Worm (Caenorhabditis elegans) whole organism, late embryonic: Measurements from ENCODE around the gene ints-11.
A peak's percentile ranks its signal among the peaks of the same experiment; 100 is the strongest.

Experiments
- C08G9.2 ChIP-seq: sonication (generic microtip); optimal IDR thresholded peaks from 2 replicates; lab custom pipeline; 2016; ENCODE audit warnings: mild to moderate bottlenecking, missing genetic modification characterization, moderate library complexity, missing compliant biosample characterization
- C38D4.7 ChIP-seq: fragments of 200-800 bp; sonication (Bioruptor generic); optimal IDR thresholded peaks from 2 replicates; lab custom pipeline; 2018; ENCODE audit warnings: mild to moderate bottlenecking, missing genetic modification characterization, moderate library complexity, missing compliant biosample characterization
- K02D7.2 ChIP-seq: sonication (generic microtip); optimal IDR thresholded peaks from 2 replicates; lab custom pipeline; 2017; ENCODE audit warnings: mild to moderate bottlenecking, missing genetic modification characterization, missing compliant biosample characterization
- K09A11.1 ChIP-seq: sonication (generic microtip); optimal IDR thresholded peaks from 2 replicates; lab custom pipeline; 2017; ENCODE audit warnings: antibody characterized with exemption, mild to moderate bottlenecking, missing genetic modification characterization, missing compliant biosample characterization; ENCODE audit not compliant: insufficient read depth
- Y22D7AL.16 ChIP-seq: sonication (generic microtip); optimal IDR thresholded peaks from 2 replicates; lab custom pipeline; 2016; ENCODE audit warnings: missing genetic modification characterization, missing compliant biosample characterization
- ama-1 ChIP-seq: fragments of 150-350 bp; optimal IDR thresholded peaks from 2 replicates; lab custom pipeline; 2014
- ceh-14 ChIP-seq: sonication (generic microtip); optimal IDR thresholded peaks from 2 replicates; lab custom pipeline; 2016; ENCODE audit warnings: missing genotype, missing genetic modification characterization, missing compliant biosample characterization
- ceh-18 ChIP-seq: sonication (generic microtip); optimal IDR thresholded peaks from 2 replicates; lab custom pipeline; 2016; ENCODE audit warnings: missing genetic modification characterization, missing compliant biosample characterization
- ceh-19 ChIP-seq: fragments of 200-800 bp; sonication (Bioruptor generic); optimal IDR thresholded peaks from 2 replicates; lab custom pipeline; 2018; ENCODE audit warnings: mild to moderate bottlenecking, missing genetic modification characterization, missing compliant biosample characterization
- ceh-2 ChIP-seq: sonication (generic microtip); optimal IDR thresholded peaks from 2 replicates; lab custom pipeline; 2016; ENCODE audit warnings: missing genotype, missing genetic modification characterization, missing compliant biosample characterization
- ceh-22 ChIP-seq: sonication (generic microtip); optimal IDR thresholded peaks from 2 replicates; lab custom pipeline; 2017; ENCODE audit warnings: missing biosample characterization, missing genetic modification characterization
- ceh-30 ChIP-seq: fragments of 150-350 bp; optimal IDR thresholded peaks from 2 replicates; lab custom pipeline; 2014; ENCODE audit warnings: missing biosample characterization, missing genetic modification characterization
- ceh-31 ChIP-seq: sonication (generic microtip); optimal IDR thresholded peaks from 2 replicates; lab custom pipeline; 2016; ENCODE audit warnings: missing genetic modification characterization, missing compliant biosample characterization
- ceh-34 ChIP-seq: sonication (generic microtip); optimal IDR thresholded peaks from 2 replicates; lab custom pipeline; 2016; ENCODE audit warnings: mild to moderate bottlenecking, missing genetic modification characterization, missing compliant biosample characterization
- ceh-45 ChIP-seq: fragments of 200-800 bp; sonication (Bioruptor generic); IDR thresholded peaks from 2 replicates; pipeline ENCODE4 v1.3.6; 2022; ENCODE audit warnings: missing genetic modification reagents, missing genetic modification characterization, missing compliant biosample characterization
- ceh-48 ChIP-seq: sonication (generic microtip); optimal IDR thresholded peaks from 2 replicates; lab custom pipeline; 2016; ENCODE audit warnings: missing genetic modification characterization, inconsistent platforms, missing compliant biosample characterization
- ceh-9 ChIP-seq: sonication (generic microtip); optimal IDR thresholded peaks from 2 replicates; lab custom pipeline; 2016; ENCODE audit warnings: mild to moderate bottlenecking, missing genetic modification characterization, inconsistent platforms, missing compliant biosample characterization
- che-1 ChIP-seq: sonication (generic microtip); optimal IDR thresholded peaks from 2 replicates; lab custom pipeline; 2016; ENCODE audit warnings: mild to moderate bottlenecking, missing genetic modification characterization, missing compliant biosample characterization
- dmd-4 ChIP-seq: sonication (generic microtip); optimal IDR thresholded peaks from 2 replicates; lab custom pipeline; 2016; ENCODE audit warnings: borderline replicate concordance, missing genetic modification characterization, missing compliant biosample characterization
- dve-1 ChIP-seq: sonication (generic microtip); optimal IDR thresholded peaks from 2 replicates; lab custom pipeline; 2017; ENCODE audit warnings: antibody characterized with exemption, mild to moderate bottlenecking, missing genetic modification characterization, missing compliant biosample characterization
- elt-2 ChIP-seq: sonication (generic microtip); optimal IDR thresholded peaks from 2 replicates; lab custom pipeline; 2016; ENCODE audit warnings: missing genetic modification reagents, missing genetic modification characterization, missing compliant biosample characterization
- ets-4 ChIP-seq: sonication (generic microtip); optimal IDR thresholded peaks from 2 replicates; lab custom pipeline; 2016; ENCODE audit warnings: missing genetic modification characterization, missing compliant biosample characterization
- fax-1 ChIP-seq: sonication (generic microtip); optimal IDR thresholded peaks from 2 replicates; lab custom pipeline; 2016; ENCODE audit warnings: missing genotype, missing genetic modification characterization, missing compliant biosample characterization
- fkh-10 ChIP-seq: fragments of 150-350 bp; optimal IDR thresholded peaks from 2 replicates; lab custom pipeline; 2014; ENCODE audit warnings: missing biosample characterization, missing genetic modification reagents, missing genetic modification characterization
- hlh-13 ChIP-seq: fragments of 200-800 bp; sonication (Bioruptor generic); optimal IDR thresholded peaks from 2 replicates; lab custom pipeline; 2018; ENCODE audit warnings: mild to moderate bottlenecking, missing genetic modification characterization, missing compliant biosample characterization
- hlh-30 ChIP-seq: sonication (generic microtip); optimal IDR thresholded peaks from 2 replicates; lab custom pipeline; 2017; ENCODE audit warnings: antibody characterized with exemption, missing genetic modification characterization, missing compliant biosample characterization; ENCODE audit not compliant: insufficient read depth
- hlh-6 ChIP-seq: sonication (generic microtip); optimal IDR thresholded peaks from 2 replicates; lab custom pipeline; 2016; ENCODE audit warnings: missing genotype, missing genetic modification characterization, missing compliant biosample characterization
- hlh-8 ChIP-seq: sonication (generic microtip); optimal IDR thresholded peaks from 2 replicates; lab custom pipeline; 2016; ENCODE audit warnings: missing genotype, missing genetic modification characterization, missing compliant biosample characterization
- madf-2 ChIP-seq: sonication (generic microtip); optimal IDR thresholded peaks from 2 replicates; lab custom pipeline; 2017; ENCODE audit warnings: missing genetic modification characterization, missing compliant biosample characterization
- mec-3 ChIP-seq: sonication (generic microtip); optimal IDR thresholded peaks from 2 replicates; lab custom pipeline; 2016; ENCODE audit warnings: borderline replicate concordance, missing genetic modification characterization, missing compliant biosample characterization
- nfya-1 ChIP-seq: sonication (generic microtip); optimal IDR thresholded peaks from 2 replicates; lab custom pipeline; 2017; ENCODE audit warnings: missing genetic modification characterization, mild to moderate bottlenecking, missing compliant biosample characterization, antibody characterized with exemption, moderate library complexity
- odd-2 ChIP-seq: sonication (generic microtip); optimal IDR thresholded peaks from 2 replicates; lab custom pipeline; 2017; ENCODE audit warnings: antibody characterized with exemption, mild to moderate bottlenecking, missing genetic modification characterization, missing compliant biosample characterization
- pag-3 ChIP-seq: sonication (generic microtip); optimal IDR thresholded peaks from 2 replicates; lab custom pipeline; 2016; ENCODE audit warnings: missing compliant biosample characterization, missing genetic modification characterization, borderline replicate concordance
- pax-1 ChIP-seq: fragments of 150-350 bp; optimal IDR thresholded peaks from 2 replicates; lab custom pipeline; 2014; ENCODE audit warnings: missing biosample characterization, missing genetic modification characterization
- pqm-1 ChIP-seq: sonication (generic microtip); optimal IDR thresholded peaks from 2 replicates; lab custom pipeline; 2016; ENCODE audit warnings: missing genetic modification characterization, missing compliant biosample characterization
- pros-1 ChIP-seq: fragments of 150-350 bp; optimal IDR thresholded peaks from 2 replicates; lab custom pipeline; 2014; ENCODE audit warnings: missing biosample characterization, missing genetic modification reagents, missing genetic modification characterization
- ref-2 ChIP-seq: sonication (generic microtip); optimal IDR thresholded peaks from 2 replicates; lab custom pipeline; 2016; ENCODE audit warnings: missing genetic modification characterization, missing compliant biosample characterization
- sdc-2 ChIP-seq: sonication (generic microtip); optimal IDR thresholded peaks from 2 replicates; lab custom pipeline; 2016; ENCODE audit warnings: missing genotype, missing genetic modification characterization, missing compliant biosample characterization
- sox-2 ChIP-seq: fragments of 200-800 bp; sonication (Bioruptor generic); IDR thresholded peaks from 2 replicates; pipeline ENCODE4 v1.3.6; 2022; ENCODE audit warnings: missing genetic modification reagents, missing genetic modification characterization, missing compliant biosample characterization
- sox-4 ChIP-seq: sonication (generic microtip); optimal IDR thresholded peaks from 2 replicates; lab custom pipeline; 2017; ENCODE audit warnings: mild to moderate bottlenecking, missing genetic modification characterization, inconsistent platforms, missing compliant biosample characterization
- tbx-7 ChIP-seq: sonication (generic microtip); optimal IDR thresholded peaks from 2 replicates; lab custom pipeline; 2016; ENCODE audit warnings: missing genotype, missing genetic modification characterization, missing compliant biosample characterization
- unc-3 ChIP-seq, 2 experiments: fragments of 200-800 bp in 1 of 2; sonication (Bioruptor generic) in 1 of 2; sonication (generic microtip) in 1 of 2; conservative IDR thresholded peaks in 1 of 2; optimal IDR thresholded peaks in 1 of 2; 2 replicates each; pipeline versions ENCODE4 v1.3.6 to Lab custom; 2016 to 2022; ENCODE audit warnings: missing compliant biosample characterization in 2 of 2, missing genetic modification characterization in 2 of 2, missing genetic modification reagents in 1 of 2
- unc-86 ChIP-seq: sonication (generic microtip); optimal IDR thresholded peaks from 2 replicates; lab custom pipeline; 2016; ENCODE audit warnings: missing genetic modification characterization, missing compliant biosample characterization
- ztf-16 ChIP-seq: sonication (generic microtip); optimal IDR thresholded peaks from 2 replicates; lab custom pipeline; 2017; ENCODE audit warnings: missing genetic modification characterization, missing compliant biosample characterization

The ints-11 gene

ce11 chrII:8143278-8143931, at the start of gene ints-11, which contains the start of gene rpl-10:
Gene ints-11 (minus strand): TSS chrII:8143478.
Gene rpl-10 (plus strand): TSS chrII:8143881.
- TF ChIP-seq dve-1 (tag; lab: Kevin White, UChicago) (peak; percentile 4), nfya-1 (tag; lab: Kevin White, UChicago) (peak; percentile 51), hlh-30 (tag; lab: Kevin White, UChicago) (no peak)
- TF ChIP-seq, all 69 proteins: peak for 2

- no peak for TF ChIP-seq pros-1
- no peak for TF ChIP-seq nfya-1 (tag; lab: Kevin White, UChicago)
- no peak for TF ChIP-seq elt-2 (tag; lab: Kevin White, UChicago)
- no peak for TF ChIP-seq ceh-31 (tag; lab: Kevin White, UChicago)
- no peak for TF ChIP-seq ceh-48 (tag; lab: Kevin White, UChicago)
- no peak for TF ChIP-seq ceh-34
- no peak for TF ChIP-seq ref-2 (tag; lab: Kevin White, UChicago)
- no peak for TF ChIP-seq C38D4.7 (GFP tag; lab: Kevin White, UChicago)
- no peak for TF ChIP-seq ceh-9
- no peak for TF ChIP-seq pqm-1 (tag; lab: Kevin White, UChicago)
- no peak for TF ChIP-seq ztf-16
- TF ChIP-seq C08G9.2 (tag; lab: Kevin White, UChicago): no peak
- TF ChIP-seq, all 69 proteins: peak for 0
Observed at ce11 chrII:8190455-8190854, 47.2 kb upstream of the ints-11 start, which contains the start of gene T05C12.8. Gene T05C12.8 (minus strand): TSS chrII:8190555.

- TF ChIP-seq hlh-6 (tag; lab: Kevin White, UChicago) (no peak), ets-4 (no peak), unc-3 (GFP tag; conservative IDR thresholded peaks at IDR 0.05; lab: Robert Waterston, UW) (no peak), unc-3 (tag; optimal IDR thresholded peaks at IDR 0.05; lab: Kevin White, UChicago) (no peak), sox-4 (tag; lab: Kevin White, UChicago) (no peak), ceh-19 (no peak), ceh-22 (tag; lab: Kevin White, UChicago) (no peak), dve-1 (tag; lab: Kevin White, UChicago) (no peak), Y22D7AL.16 (tag; lab: Kevin White, UChicago) (no peak), odd-2 (tag; lab: Kevin White, UChicago) (no peak), hlh-13 (no peak), che-1 (tag; lab: Kevin White, UChicago) (no peak), fkh-10 (GFP tag; lab: Kevin White, UChicago) (no peak), madf-2 (tag; lab: Kevin White, UChicago) (no peak)
Observed at ce11 chrII:8187516-8187915, 44.2 kb upstream of the ints-11 start.

ce11 chrII:8185016-8185493, 41.8 kb upstream of the ints-11 start, which contains the start of the genes mig-5 and cct-1:
Gene mig-5 (minus strand): TSS chrII:8185023.
Gene cct-1 (plus strand): TSS chrII:8185443.
- TF ChIP-seq hlh-13 (no peak), sox-2 (GFP tag; lab: Robert Waterston, UW) (no peak), hlh-30 (tag; lab: Kevin White, UChicago) (peak; percentile 2), tbx-7 (no peak), mec-3 (tag; lab: Kevin White, UChicago) (no peak), ceh-2 (tag; lab: Kevin White, UChicago) (no peak), fax-1 (tag; lab: Kevin White, UChicago) (peak; percentile 31), K02D7.2 (no peak), C38D4.7 (GFP tag; lab: Kevin White, UChicago) (no peak), ama-1 (lab: Kevin White, UChicago) (no peak), pax-1 (tag; lab: Kevin White, UChicago) (peak; percentile 82), K09A11.1 (tag; lab: Kevin White, UChicago) (peak; percentile 0), unc-86 (tag; lab: Kevin White, UChicago) (peak; percentile 66), hlh-8 (peak; percentile 60), ceh-48 (tag; lab: Kevin White, UChicago) (peak; percentile 24), C08G9.2 (tag; lab: Kevin White, UChicago) (no peak), sox-4 (tag; lab: Kevin White, UChicago) (no peak), sdc-2 (tag; lab: Kevin White, UChicago) (no peak), ceh-14 (tag; lab: Kevin White, UChicago) (peak; percentile 80), hlh-6 (tag; lab: Kevin White, UChicago) (no peak), ceh-31 (tag; lab: Kevin White, UChicago) (peak; percentile 68), dmd-4 (tag; lab: Kevin White, UChicago) (no peak), ceh-45 (GFP tag; lab: Robert Waterston, UW) (no peak), ceh-30 (no peak), pag-3 (tag; lab: Kevin White, UChicago) (no peak), ceh-18 (peak; percentile 92), ztf-16 (no peak)
